Fruit fly (Drosophila melanogaster) whole organism, embryonic: ENCODE measurements around the gene Ugt37B1.
A peak's percentile ranks its signal among the peaks of the same experiment; 100 is the strongest.

Experiments
- Awh ChIP-seq: fragments of 200-800 bp; sonication (Bioruptor generic); IDR thresholded peaks from 2 replicates; pipeline ENCODE4, ENCODE4 v1.3.6; 2022; ENCODE audit warnings: missing biosample characterization, missing genetic modification characterization
- B-H1 ChIP-seq: fragments of 200-800 bp; sonication (Bioruptor generic); IDR thresholded peaks from 3 replicates; pipeline ENCODE4 v1.3.6; 2022; ENCODE audit warnings: missing biosample characterization, missing genetic modification characterization
- CG10462 ChIP-seq: fragments of 200-800 bp; sonication (Bioruptor generic); optimal IDR thresholded peaks from 2 replicates; lab custom pipeline; 2016; ENCODE audit warnings: missing biosample characterization, missing genetic modification characterization
- CG15269 ChIP-seq: fragments of 200-800 bp; sonication (Bioruptor generic); optimal IDR thresholded peaks from 2 replicates; lab custom pipeline; 2018; ENCODE audit warnings: missing biosample characterization, mild to moderate bottlenecking, missing genetic modification characterization, moderate library complexity
- CG15514 ChIP-seq: fragments of 200-800 bp; sonication (Bioruptor generic); optimal IDR thresholded peaks from 3 replicates; lab custom pipeline; 2017; ENCODE audit warnings: missing biosample characterization, missing genetic modification characterization, mild to moderate bottlenecking, moderate library complexity, missing genetic modification reagents
- CG1603 ChIP-seq: fragments of 200-800 bp; sonication (Bioruptor generic); optimal IDR thresholded peaks from 2 replicates; lab custom pipeline; 2019; ENCODE audit warnings: missing biosample characterization, mild to moderate bottlenecking, missing genetic modification characterization, moderate library complexity
- CG17186 ChIP-seq: fragments of 200-800 bp; sonication (Bioruptor generic); optimal IDR thresholded peaks from 3 replicates; lab custom pipeline; 2017; ENCODE audit warnings: missing biosample characterization, missing genetic modification reagents, missing genetic modification characterization
- CG17385 ChIP-seq: fragments of 200-800 bp; sonication (Bioruptor generic); optimal IDR thresholded peaks from 3 replicates; lab custom pipeline; 2018; ENCODE audit warnings: missing biosample characterization, mild to moderate bottlenecking, missing genetic modification characterization
- CG2678 ChIP-seq: fragments of 200-800 bp; sonication (Bioruptor generic); optimal IDR thresholded peaks from 3 replicates; lab custom pipeline; 2019; ENCODE audit warnings: missing biosample characterization, mild to moderate bottlenecking, missing genetic modification characterization, moderate library complexity
- CG32767 ChIP-seq: fragments of 200-800 bp; sonication (Bioruptor generic); IDR thresholded peaks from 2 replicates; pipeline ENCODE4 v1.3.6; 2022; ENCODE audit warnings: missing biosample characterization, missing genetic modification characterization
- CG8359 ChIP-seq: fragments of 200-800 bp; sonication (Bioruptor generic); optimal IDR thresholded peaks from 2 replicates; lab custom pipeline; 2017; ENCODE audit warnings: missing biosample characterization, mild to moderate bottlenecking, missing genetic modification characterization, borderline replicate concordance
- CoRest ChIP-seq: fragments of 200-800 bp; sonication (Bioruptor generic); optimal IDR thresholded peaks from 3 replicates; lab custom pipeline; 2018; ENCODE audit warnings: missing biosample characterization, mild to moderate bottlenecking, missing genetic modification characterization, moderate library complexity
- Dip2 ChIP-seq: fragments of 200-800 bp; sonication (Bioruptor generic); IDR thresholded peaks from 2 replicates; pipeline ENCODE4 v1.3.6; 2022; ENCODE audit warnings: missing biosample characterization, missing genetic modification characterization
- Drgx ChIP-seq: fragments of 200-800 bp; sonication (Bioruptor generic); IDR thresholded peaks from 2 replicates; pipeline ENCODE4 v1.3.6; 2022; ENCODE audit warnings: missing biosample characterization, missing genetic modification characterization
- Ets65A ChIP-seq: fragments of 200-800 bp; sonication (Bioruptor generic); peaks from one replicate; lab custom pipeline; 2016; ENCODE audit warnings: missing biosample characterization, missing genetic modification characterization
- H2.0 ChIP-seq: fragments of 200-800 bp; sonication (Bioruptor generic); IDR thresholded peaks from 2 replicates; pipeline ENCODE4 v1.3.6; 2022; ENCODE audit warnings: missing biosample characterization, missing genetic modification characterization
- Hand ChIP-seq: fragments of 200-800 bp; sonication (Bioruptor generic); optimal IDR thresholded peaks from 2 replicates; lab custom pipeline; 2017; ENCODE audit warnings: mild to moderate bottlenecking, missing biosample characterization, missing genetic modification reagents, missing genetic modification characterization
- Hsf ChIP-seq: fragments of 200-800 bp; sonication (Bioruptor generic); optimal IDR thresholded peaks from 3 replicates; lab custom pipeline; 2016; ENCODE audit warnings: missing biosample characterization, missing genetic modification characterization
- Lim3 ChIP-seq: fragments of 200-800 bp; sonication (Bioruptor generic); IDR thresholded peaks from 2 replicates; pipeline ENCODE4 v1.3.6; 2022; ENCODE audit warnings: missing biosample characterization, missing genetic modification characterization
- NK7.1 ChIP-seq: fragments of 200-800 bp; sonication (Bioruptor generic); optimal IDR thresholded peaks from 3 replicates; lab custom pipeline; 2016; ENCODE audit warnings: missing biosample characterization, missing genetic modification characterization
- Neu2 ChIP-seq: fragments of 200-800 bp; sonication (Bioruptor generic); optimal IDR thresholded peaks from 3 replicates; lab custom pipeline; 2016; ENCODE audit warnings: missing biosample characterization, missing genetic modification characterization, borderline replicate concordance
- Nf-YC ChIP-seq: fragments of 200-800 bp; optimal IDR thresholded peaks from 3 replicates; lab custom pipeline; 2019; ENCODE audit warnings: missing biosample characterization, mild to moderate bottlenecking, missing genetic modification characterization, moderate library complexity
- Optix ChIP-seq: fragments of 200-800 bp; sonication (Bioruptor generic); IDR thresholded peaks from 3 replicates; pipeline ENCODE4 v1.3.6; 2022; ENCODE audit warnings: missing biosample characterization, missing genetic modification characterization
- Rx ChIP-seq: fragments of 200-800 bp; sonication (Bioruptor generic); IDR thresholded peaks from 2 replicates; pipeline ENCODE4 v1.3.6; 2022; ENCODE audit warnings: missing biosample characterization, missing genetic modification characterization
- Sox100B ChIP-seq: fragments of 200-800 bp; sonication (Bioruptor generic); optimal IDR thresholded peaks from 3 replicates; lab custom pipeline; 2018; ENCODE audit warnings: missing biosample characterization, mild to moderate bottlenecking, missing genetic modification characterization
- aop ChIP-seq: fragments of 200-800 bp; sonication (Bioruptor generic); IDR thresholded peaks from 2 replicates; pipeline ENCODE4 v1.3.6; 2022; ENCODE audit warnings: missing biosample characterization, missing genetic modification characterization
- cas ChIP-seq: fragments of 200-800 bp; sonication (Bioruptor generic); IDR thresholded peaks from 2 replicates; pipeline ENCODE4 v1.3.6; 2022; ENCODE audit warnings: missing biosample characterization, missing genetic modification characterization
- ci ChIP-seq: fragments of 200-800 bp; sonication (Bioruptor generic); IDR thresholded peaks from 3 replicates; pipeline ENCODE4 v1.3.6; 2022; ENCODE audit warnings: missing biosample characterization, missing genetic modification characterization
- crp ChIP-seq, 2 experiments: fragments of 200-800 bp; sonication (Bioruptor generic); optimal IDR thresholded peaks; 2 replicates in 1 of 2; 3 replicates in 1 of 2; lab custom pipeline; 2017; ENCODE audit warnings: missing biosample characterization in 2 of 2, missing genetic modification characterization in 2 of 2, mild to moderate bottlenecking in 1 of 2, moderate library complexity in 1 of 2
- dmrt99B ChIP-seq: fragments of 200-800 bp; sonication (Bioruptor generic); optimal IDR thresholded peaks from 2 replicates; lab custom pipeline; 2018; ENCODE audit warnings: missing biosample characterization, mild to moderate bottlenecking, missing genetic modification characterization, moderate library complexity
- dpn ChIP-seq, 2 experiments: fragments of 200-800 bp; sonication (Bioruptor generic); optimal IDR thresholded peaks; 3 replicates each; lab custom pipeline; 2016; ENCODE audit warnings: missing biosample characterization in 2 of 2, missing genetic modification characterization in 2 of 2
- dysf ChIP-seq: fragments of 200-800 bp; sonication (Bioruptor generic); IDR thresholded peaks from 3 replicates; pipeline ENCODE4 v1.3.6; 2022; ENCODE audit warnings: missing biosample characterization, missing genetic modification characterization
- eve ChIP-seq, 2 experiments: fragments of >200 bp; optimal IDR thresholded peaks; 2 replicates each; lab custom pipeline; 2017; ENCODE audit warnings: missing biosample characterization in 2 of 2, missing genetic modification characterization in 2 of 2
- gem ChIP-seq: fragments of 200-800 bp; sonication (Bioruptor generic); optimal IDR thresholded peaks from 2 replicates; lab custom pipeline; 2019; ENCODE audit warnings: missing biosample characterization, mild to moderate bottlenecking, missing genetic modification characterization, moderate library complexity
- gt ChIP-seq: fragments of 200-800 bp; sonication (Bioruptor generic); IDR thresholded peaks from 2 replicates; pipeline ENCODE4 v1.3.6; 2022; ENCODE audit warnings: missing biosample characterization, missing genetic modification characterization
- mam ChIP-seq: fragments of 200-800 bp; sonication (Bioruptor generic); optimal IDR thresholded peaks from 3 replicates; lab custom pipeline; 2016; ENCODE audit warnings: missing biosample characterization, missing genetic modification characterization
- nau ChIP-seq: fragments of 200-800 bp; sonication (Bioruptor generic); optimal IDR thresholded peaks from 3 replicates; lab custom pipeline; 2017; ENCODE audit warnings: missing biosample characterization, mild to moderate bottlenecking, missing genetic modification characterization, missing genetic modification reagents
- repo ChIP-seq: fragments of 200-800 bp; sonication (Bioruptor generic); optimal IDR thresholded peaks from 2 replicates; lab custom pipeline; 2016; ENCODE audit warnings: missing biosample characterization, missing genetic modification characterization
- sqz ChIP-seq: fragments of 200-800 bp; sonication (Bioruptor generic); optimal IDR thresholded peaks from 3 replicates; lab custom pipeline; 2018; ENCODE audit warnings: missing biosample characterization, mild to moderate bottlenecking, missing genetic modification characterization
- stc ChIP-seq: fragments of 200-800 bp; sonication (Bioruptor generic); IDR thresholded peaks from 2 replicates; pipeline ENCODE4 v1.3.6; 2022; ENCODE audit warnings: missing biosample characterization, missing genetic modification characterization
- ttk ChIP-seq: fragments of 200-800 bp; sonication (Bioruptor generic); IDR thresholded peaks from 2 replicates; pipeline ENCODE4 v2.1.2; 2022; ENCODE audit warnings: missing biosample characterization, missing genetic modification characterization
- unpg ChIP-seq: fragments of 200-800 bp; sonication (Bioruptor generic); optimal IDR thresholded peaks from 3 replicates; lab custom pipeline; 2018; ENCODE audit warnings: missing biosample characterization, mild to moderate bottlenecking, missing genetic modification characterization, moderate library complexity
- vvl ChIP-seq: fragments of 200-800 bp; sonication (Bioruptor generic); IDR thresholded peaks from 2 replicates; pipeline ENCODE4 v1.3.6; 2022; ENCODE audit warnings: missing biosample characterization, missing genetic modification characterization
- zfh2 ChIP-seq: fragments of 200-800 bp; sonication (Bioruptor generic); optimal IDR thresholded peaks from 2 replicates; lab custom pipeline; 2016; ENCODE audit warnings: missing biosample characterization, missing genetic modification characterization

Ugt37B1 gene

dm6 chr2L:6264390-6264789 is 39.5 kb downstream of the Ugt37B1 start, which contains the start of gene CG13983:
Gene CG13983 (minus strand): TSS chr2L:6264490.
- TF ChIP-seq dpn (GFP tag; optimal IDR thresholded peaks at IDR 0.05; lab: Kevin White, UChicago) (no peak), Dip2 (GFP tag; lab: Robert Waterston, UW) (no peak), Rx (GFP tag; lab: Robert Waterston, UW) (no peak), zfh2 (no peak), CG32767 (no peak), CG17385 (GFP tag; lab: Kevin White, UChicago) (no peak), stc (GFP tag; lab: Robert Waterston, UW) (no peak)

- TF ChIP-seq nau (GFP tag; lab: Kevin White, UChicago) (no peak), aop (GFP tag; lab: Robert Waterston, UW) (no peak), Awh (GFP tag; lab: Robert Waterston, UW) (no peak), Hsf (GFP tag; lab: Kevin White, UChicago) (no peak), H2.0 (GFP tag; lab: Robert Waterston, UW) (no peak), CoRest (tag; lab: Kevin White, UChicago) (no peak), unpg (GFP tag; lab: Kevin White, UChicago) (no peak), Drgx (peak; percentile 56), stc (GFP tag; lab: Robert Waterston, UW) (no peak), CG17186 (GFP tag; lab: Kevin White, UChicago) (no peak), gt (GFP tag; lab: Robert Waterston, UW) (no peak), mam (GFP tag; lab: Kevin White, UChicago) (no peak), Lim3 (GFP tag; lab: Robert Waterston, UW) (0 out of 2 replicates have a peak, but pooled peaks have one; percentile 23), Hand (GFP tag; lab: Kevin White, UChicago) (no peak)
Measured at dm6 chr2L:6271384-6271783, 46.5 kb downstream of the Ugt37B1 start.

- TF ChIP-seq Nf-YC (tag; lab: Kevin White, UChicago) = peak; percentile 30
- no peak for TF ChIP-seq repo
- no peak for TF ChIP-seq CG10462 (GFP tag; lab: Kevin White, UChicago)
- TF ChIP-seq crp (GFP tag; optimal IDR thresholded peaks at IDR 0.05; lab: Kevin White, UChicago) = no peak
- peak; percentile 24 for TF ChIP-seq sqz (GFP tag; lab: Kevin White, UChicago)
- TF ChIP-seq dysf (GFP tag; lab: Robert Waterston, UW) = 0 out of 3 replicates have a peak, but pooled peaks have one; percentile 17
- peak; percentile 11 for TF ChIP-seq dmrt99B (tag; lab: Kevin White, UChicago)
- no peak for TF ChIP-seq ttk (GFP tag; lab: Robert Waterston, UW)
- no peak for TF ChIP-seq B-H1 (GFP tag; lab: Robert Waterston, UW)
- TF ChIP-seq Sox100B (GFP tag; lab: Kevin White, UChicago) = no peak
- TF ChIP-seq Optix (GFP tag; lab: Robert Waterston, UW) = no peak
- peak; percentile 20 for TF ChIP-seq CG15269 (tag; lab: Kevin White, UChicago)
- TF ChIP-seq Rx (GFP tag; lab: Robert Waterston, UW) = no peak
- TF ChIP-seq NK7.1 (GFP tag; lab: Kevin White, UChicago) = no peak
- peak; percentile 18 for TF ChIP-seq gem (tag; lab: Kevin White, UChicago)
- peak in 1 of 2 experiments; percentile 35 for TF ChIP-seq eve (GFP tag; optimal IDR thresholded peaks at IDR 0.05; lab: Kevin White, UChicago)
- no peak for TF ChIP-seq cas (GFP tag; lab: Robert Waterston, UW)
- peak; percentile 51; the same call in 1 of the 2 replicates for TF ChIP-seq vvl (GFP tag; lab: Robert Waterston, UW)
- peak; percentile 63; the same call in 1 of the 3 replicates for TF ChIP-seq ci (GFP tag; lab: Robert Waterston, UW)
- peak; percentile 88 for TF ChIP-seq Ets65A
- peak; percentile 6 for TF ChIP-seq CG8359
- TF ChIP-seq Awh (GFP tag; lab: Robert Waterston, UW) = peak; percentile 85
- no peak for TF ChIP-seq CG15514 (GFP tag; lab: Kevin White, UChicago)
- TF ChIP-seq CG2678 (tag; lab: Kevin White, UChicago) = peak; percentile 5
- TF ChIP-seq CG1603 (tag; lab: Kevin White, UChicago) = no peak
- TF ChIP-seq Neu2 (GFP tag; lab: Kevin White, UChicago) = no peak
Measured at dm6 chr2L:6273963-6274834, 49.4 kb downstream of the Ugt37B1 start.
